Worm (Caenorhabditis elegans) whole organism, mixed stage, embryonic: Measurements from ENCODE around the gene F58E2.5.

Source experiments
- M03D4.4 ChIP-seq: sonication (generic microtip); optimal IDR thresholded peaks from 2 replicates; lab custom pipeline; 2017; ENCODE audit warnings: mild to moderate bottlenecking, missing genetic modification characterization, missing compliant biosample characterization
- blmp-1 ChIP-seq: fragments of 150-350 bp; optimal IDR thresholded peaks from 2 replicates; lab custom pipeline; 2014; ENCODE audit warnings: missing biosample characterization, missing genetic modification characterization
- ceh-39 ChIP-seq: fragments of 150-350 bp; optimal IDR thresholded peaks from 2 replicates; lab custom pipeline; 2014; ENCODE audit warnings: missing biosample characterization, missing genetic modification characterization
- ceh-43 ChIP-seq: fragments of 200-800 bp; sonication (Bioruptor generic); optimal IDR thresholded peaks from 2 replicates; lab custom pipeline; 2018; ENCODE audit warnings: mild to moderate bottlenecking, missing genetic modification characterization, moderate library complexity, missing compliant biosample characterization
- ceh-83 ChIP-seq: fragments of 200-800 bp; sonication (Bioruptor generic); optimal IDR thresholded peaks from 2 replicates; lab custom pipeline; 2018; ENCODE audit warnings: mild to moderate bottlenecking, missing genetic modification characterization, missing compliant biosample characterization
- ces-1 ChIP-seq: fragments of 150-350 bp; optimal IDR thresholded peaks from 2 replicates; lab custom pipeline; 2014; ENCODE audit warnings: missing biosample characterization, missing genetic modification reagents, missing genetic modification characterization
- cnd-1 ChIP-seq: fragments of 200-800 bp; sonication (Bioruptor generic); optimal IDR thresholded peaks from 2 replicates; lab custom pipeline; 2018; ENCODE audit warnings: mild to moderate bottlenecking, missing genetic modification characterization, missing compliant biosample characterization
- drap-1 ChIP-seq: fragments of 200-800 bp; sonication (Bioruptor generic); optimal IDR thresholded peaks from 3 replicates; lab custom pipeline; 2018; ENCODE audit warnings: mild to moderate bottlenecking, missing genetic modification characterization, missing compliant biosample characterization
- elt-1 ChIP-seq: sonication (generic microtip); optimal IDR thresholded peaks from 2 replicates; lab custom pipeline; 2017; ENCODE audit warnings: missing genetic modification characterization, mild to moderate bottlenecking, missing compliant biosample characterization, antibody characterized with exemption, moderate library complexity, borderline replicate concordance; ENCODE audit not compliant: insufficient read depth
- elt-3 ChIP-seq: fragments of 150-350 bp; optimal IDR thresholded peaks from 2 replicates; lab custom pipeline; 2014; ENCODE audit warnings: missing biosample characterization, missing genetic modification characterization
- flh-1 ChIP-seq: fragments of 200-800 bp; sonication (Bioruptor generic); optimal IDR thresholded peaks from 2 replicates; lab custom pipeline; 2018; ENCODE audit warnings: mild to moderate bottlenecking, missing genetic modification characterization, moderate library complexity, missing compliant biosample characterization
- ham-2 ChIP-seq: fragments of 200-800 bp; sonication (Bioruptor generic); optimal IDR thresholded peaks from 2 replicates; lab custom pipeline; 2018; ENCODE audit warnings: mild to moderate bottlenecking, missing genetic modification characterization, missing compliant biosample characterization
- hlh-1 ChIP-seq: fragments of 150-350 bp; optimal IDR thresholded peaks from 2 replicates; lab custom pipeline; 2014; ENCODE audit warnings: missing biosample characterization, missing genetic modification reagents, missing genetic modification characterization
- lin-13 ChIP-seq: fragments of 150-350 bp; optimal IDR thresholded peaks from 2 replicates; lab custom pipeline; 2014; ENCODE audit warnings: missing biosample characterization, missing genetic modification characterization
- lin-32 ChIP-seq: fragments of 200-800 bp; sonication (Bioruptor generic); optimal IDR thresholded peaks from 2 replicates; lab custom pipeline; 2018; ENCODE audit warnings: mild to moderate bottlenecking, missing genetic modification characterization, missing compliant biosample characterization
- lsy-2 ChIP-seq: fragments of 150-350 bp; optimal IDR thresholded peaks from 2 replicates; lab custom pipeline; 2014; ENCODE audit warnings: missing biosample characterization, missing genetic modification characterization
- mep-1 ChIP-seq: fragments of 150-350 bp; optimal IDR thresholded peaks from 2 replicates; lab custom pipeline; 2017; ENCODE audit warnings: missing biosample characterization, missing genetic modification reagents, missing genetic modification characterization, inconsistent platforms
- mls-2 ChIP-seq: sonication (generic microtip); optimal IDR thresholded peaks from 2 replicates; lab custom pipeline; 2016; ENCODE audit warnings: mild to moderate bottlenecking, missing genetic modification characterization, moderate library complexity, missing compliant biosample characterization
- nhr-12 ChIP-seq: fragments of 150-350 bp; optimal IDR thresholded peaks from 2 replicates; lab custom pipeline; 2014; ENCODE audit warnings: missing biosample characterization, missing genetic modification characterization
- nhr-2 ChIP-seq: fragments of 150-350 bp; optimal IDR thresholded peaks from 2 replicates; lab custom pipeline; 2014; ENCODE audit warnings: missing biosample characterization, missing genetic modification characterization
- nhr-237 ChIP-seq: fragments of 150-350 bp; optimal IDR thresholded peaks from 2 replicates; lab custom pipeline; 2014; ENCODE audit warnings: missing biosample characterization, missing genetic modification characterization
- nhr-28 ChIP-seq: fragments of 150-350 bp; optimal IDR thresholded peaks from 2 replicates; lab custom pipeline; 2014; ENCODE audit warnings: missing biosample characterization, missing genetic modification characterization
- nhr-76 ChIP-seq: sonication (generic microtip); optimal IDR thresholded peaks from 2 replicates; lab custom pipeline; 2017; ENCODE audit warnings: missing biosample characterization, missing genetic modification characterization
- pha-4 ChIP-seq: fragments of 150-350 bp; optimal IDR thresholded peaks from 2 replicates; lab custom pipeline; 2018; ENCODE audit warnings: missing biosample characterization, missing genetic modification reagents, missing genetic modification characterization
- sem-2 ChIP-seq: fragments of 200-800 bp; sonication (Bioruptor generic); optimal IDR thresholded peaks from 2 replicates; lab custom pipeline; 2018; ENCODE audit warnings: mild to moderate bottlenecking, missing genetic modification characterization, missing compliant biosample characterization
- sptf-1 ChIP-seq: sonication (generic microtip); optimal IDR thresholded peaks from 2 replicates; lab custom pipeline; 2017; ENCODE audit warnings: mild to moderate bottlenecking, missing genetic modification characterization, moderate library complexity, missing compliant biosample characterization
- tbx-8 ChIP-seq: fragments of 200-800 bp; sonication (Bioruptor generic); optimal IDR thresholded peaks from 2 replicates; lab custom pipeline; 2018; ENCODE audit warnings: mild to moderate bottlenecking, missing genetic modification characterization, moderate library complexity, missing compliant biosample characterization
- unc-120 ChIP-seq: sonication (generic microtip); optimal IDR thresholded peaks from 2 replicates; lab custom pipeline; 2017; ENCODE audit warnings: missing genetic modification characterization, missing compliant biosample characterization; ENCODE audit not compliant: poor library complexity, severe bottlenecking
- unc-39 ChIP-seq: fragments of 150-350 bp; optimal IDR thresholded peaks from 2 replicates; lab custom pipeline; 2014; ENCODE audit warnings: missing biosample characterization, missing genetic modification characterization
- unc-62 ChIP-seq: fragments of 150-350 bp; optimal IDR thresholded peaks from 2 replicates; lab custom pipeline; 2014; ENCODE audit warnings: missing biosample characterization, missing genetic modification reagents, missing genetic modification characterization
- zip-8 ChIP-seq: fragments of 150-350 bp; optimal IDR thresholded peaks from 2 replicates; lab custom pipeline; 2014; ENCODE audit warnings: missing biosample characterization, missing genetic modification characterization
- ztf-11 ChIP-seq: fragments of 150-350 bp; optimal IDR thresholded peaks from 2 replicates; lab custom pipeline; 2014; ENCODE audit warnings: missing biosample characterization, missing genetic modification characterization

Gene F58E2.5

ce11 chrIV:3400941-3401340 is 43.8 kb upstream of the F58E2.5 start:
- TF ChIP-seq unc-62 (GFP tag; lab: Kevin White, UChicago) (no peak), ceh-83 (no peak), pha-4 (no peak), hlh-1 (tag; lab: Kevin White, UChicago) (no peak), mep-1 (tag; lab: Kevin White, UChicago) (no peak), sem-2 (GFP tag; lab: Kevin White, UChicago) (no peak), nhr-12 (tag; lab: Kevin White, UChicago) (no peak), elt-3 (tag; lab: Kevin White, UChicago) (no peak), nhr-28 (tag; lab: Kevin White, UChicago) (no peak), unc-120 (tag; lab: Kevin White, UChicago) (no peak), ham-2 (GFP tag; lab: Kevin White, UChicago) (no peak)

ce11 chrIV:3415383-3415782 is 29.3 kb upstream of the F58E2.5 start, which contains the start of gene lgc-9:
Gene lgc-9 (plus strand): TSS chrIV:3415683.
- TF ChIP-seq lin-13: no peak
- TF ChIP-seq sem-2 (GFP tag; lab: Kevin White, UChicago): no peak
- TF ChIP-seq lin-32 (GFP tag; lab: Kevin White, UChicago): no peak
- no peak for TF ChIP-seq blmp-1 (tag; lab: Kevin White, UChicago)
- no peak for TF ChIP-seq elt-1
- no peak for TF ChIP-seq drap-1 (GFP tag; lab: Kevin White, UChicago)
- TF ChIP-seq ceh-83: no peak
- TF ChIP-seq tbx-8 (GFP tag; lab: Kevin White, UChicago): no peak
- no peak for TF ChIP-seq nhr-28 (tag; lab: Kevin White, UChicago)
- TF ChIP-seq sptf-1: no peak
- no peak for TF ChIP-seq nhr-237 (tag; lab: Kevin White, UChicago)
- no peak for TF ChIP-seq nhr-2
- no peak for TF ChIP-seq hlh-1 (tag; lab: Kevin White, UChicago)
- no peak for TF ChIP-seq flh-1 (GFP tag; lab: Kevin White, UChicago)
- no peak for TF ChIP-seq lsy-2 (tag; lab: Kevin White, UChicago)
- TF ChIP-seq ham-2 (GFP tag; lab: Kevin White, UChicago): no peak
- TF ChIP-seq mls-2 (tag; lab: Kevin White, UChicago): no peak
- no peak for TF ChIP-seq unc-39 (tag; lab: Kevin White, UChicago)
- no peak for TF ChIP-seq cnd-1 (tag; lab: Kevin White, UChicago)
- TF ChIP-seq, all 35 proteins: peak for 0

ce11 chrIV:3418741-3419140 is 26.0 kb upstream of the F58E2.5 start:
- TF ChIP-seq flh-1 (GFP tag; lab: Kevin White, UChicago) (no peak), blmp-1 (tag; lab: Kevin White, UChicago) (no peak), ztf-11 (no peak), hlh-1 (tag; lab: Kevin White, UChicago) (no peak), lin-13 (no peak), nhr-2 (no peak), sptf-1 (no peak), M03D4.4 (no peak), elt-3 (tag; lab: Kevin White, UChicago) (no peak), nhr-76 (no peak), mls-2 (tag; lab: Kevin White, UChicago) (no peak), drap-1 (GFP tag; lab: Kevin White, UChicago) (no peak), zip-8 (tag; lab: Kevin White, UChicago) (no peak), pha-4 (no peak), ces-1 (GFP tag; lab: Kevin White, UChicago) (no peak), nhr-237 (tag; lab: Kevin White, UChicago) (no peak), tbx-8 (GFP tag; lab: Kevin White, UChicago) (no peak), nhr-12 (tag; lab: Kevin White, UChicago) (no peak), unc-120 (tag; lab: Kevin White, UChicago) (no peak)
- TF ChIP-seq, all 35 proteins: peak for 0

- TF ChIP-seq ham-2 (GFP tag; lab: Kevin White, UChicago) (no peak), mep-1 (tag; lab: Kevin White, UChicago) (no peak), zip-8 (tag; lab: Kevin White, UChicago) (no peak)
These were observed 22.2 kb upstream of the F58E2.5 start, which contains the start of gene C04C3.6 for ce11 chrIV:3422516-3422915. Gene C04C3.6 (minus strand): TSS chrIV:3422616.

- TF ChIP-seq elt-3 (tag; lab: Kevin White, UChicago) (no peak), drap-1 (GFP tag; lab: Kevin White, UChicago) (no peak), ham-2 (GFP tag; lab: Kevin White, UChicago) (no peak), nhr-76 (no peak), sem-2 (GFP tag; lab: Kevin White, UChicago) (no peak), ceh-83 (no peak), tbx-8 (GFP tag; lab: Kevin White, UChicago) (no peak), ceh-43 (GFP tag; lab: Kevin White, UChicago) (no peak), lin-32 (GFP tag; lab: Kevin White, UChicago) (no peak), flh-1 (GFP tag; lab: Kevin White, UChicago) (no peak), ceh-39 (tag; lab: Kevin White, UChicago) (no peak)
These were observed 16.2 kb upstream of the F58E2.5 start, which contains the start of the genes C04C3.9 and srz-60 for ce11 chrIV:3428434-3428950. Gene C04C3.9 (minus strand): TSS chrIV:3428534. Gene srz-60 (plus strand): TSS chrIV:3428900.
